Worm (Caenorhabditis elegans): ENCODE data around the gene dph-7.

- TF ChIP-seq T20F7.1 (GFP tag; optimal IDR thresholded peaks at IDR 0.05) (no peak), lin-15B (tag; optimal IDR thresholded peaks at IDR 0.05) (no peak), unc-62 (GFP tag; optimal IDR thresholded peaks at IDR 0.05 in 1 of 2) (no peak), unc-62 (tag; optimal IDR thresholded peaks at IDR 0.05) (no peak), Y48G9A.11 (GFP tag; IDR thresholded peaks at IDR 0.05) (no peak), lsy-2 (tag; optimal IDR thresholded peaks at IDR 0.05) (peak in 1 of 2 experiments; percentile 55), F49E8.2 (tag; optimal IDR thresholded peaks at IDR 0.05; ENCODE audit: borderline replicate concordance) (no peak), lin-13 (GFP tag; optimal IDR thresholded peaks at IDR 0.05) (no peak), mdl-1 (tag; optimal IDR thresholded peaks at IDR 0.05) (no peak)
Observed at ce11 chrIII:13340504-13341274, 25.8 kb downstream of the dph-7 start.
